Worm (Caenorhabditis elegans): ENCODE data around the gene K01D12.7.

ce11 chrV:12433105-12433504 is 31.8 kb upstream of the K01D12.7 start:
- TF ChIP-seq hmbx-1 (tag; optimal IDR thresholded peaks at IDR 0.05) (no peak), hmg-4 (GFP tag; optimal IDR thresholded peaks at IDR 0.05) (no peak), tbx-11 (GFP tag; IDR thresholded peaks at IDR 0.05) (no peak), ama-1 (optimal IDR thresholded peaks at IDR 0.05) (no peak), ets-7 (tag; optimal IDR thresholded peaks at IDR 0.05) (no peak), hnd-1 (tag; optimal IDR thresholded peaks at IDR 0.05) (no peak)
